Worm (Caenorhabditis elegans) whole organism, late embryonic: ENCODE data around the gene T04F8.8.

Source experiments
- ceh-18 ChIP-seq: sonication (generic microtip); optimal IDR thresholded peaks from 2 replicates; lab custom pipeline; 2016; ENCODE audit warnings: missing genetic modification characterization, missing compliant biosample characterization
- ceh-24 ChIP-seq: sonication (generic microtip); optimal IDR thresholded peaks from 2 replicates; lab custom pipeline; 2016; ENCODE audit warnings: mild to moderate bottlenecking, missing genetic modification characterization, missing compliant biosample characterization
- hlh-15 ChIP-seq: sonication (generic microtip); optimal IDR thresholded peaks from 2 replicates; lab custom pipeline; 2016; ENCODE audit warnings: missing genetic modification characterization, missing compliant biosample characterization
- odd-2 ChIP-seq: sonication (generic microtip); optimal IDR thresholded peaks from 2 replicates; lab custom pipeline; 2017; ENCODE audit warnings: antibody characterized with exemption, mild to moderate bottlenecking, missing genetic modification characterization, missing compliant biosample characterization
- pha-4 ChIP-seq: fragments of 150-350 bp; optimal IDR thresholded peaks from 2 replicates; lab custom pipeline; 2018; ENCODE audit warnings: missing biosample characterization, missing genetic modification reagents, missing genetic modification characterization
- pqm-1 ChIP-seq: sonication (generic microtip); optimal IDR thresholded peaks from 2 replicates; lab custom pipeline; 2016; ENCODE audit warnings: missing genetic modification characterization, missing compliant biosample characterization
- tbx-7 ChIP-seq: sonication (generic microtip); optimal IDR thresholded peaks from 2 replicates; lab custom pipeline; 2016; ENCODE audit warnings: missing genotype, missing genetic modification characterization, missing compliant biosample characterization
- unc-55 ChIP-seq: sonication (generic microtip); optimal IDR thresholded peaks from 2 replicates; lab custom pipeline; 2017; ENCODE audit warnings: missing biosample characterization, missing genetic modification reagents, missing genetic modification characterization

DNA sequence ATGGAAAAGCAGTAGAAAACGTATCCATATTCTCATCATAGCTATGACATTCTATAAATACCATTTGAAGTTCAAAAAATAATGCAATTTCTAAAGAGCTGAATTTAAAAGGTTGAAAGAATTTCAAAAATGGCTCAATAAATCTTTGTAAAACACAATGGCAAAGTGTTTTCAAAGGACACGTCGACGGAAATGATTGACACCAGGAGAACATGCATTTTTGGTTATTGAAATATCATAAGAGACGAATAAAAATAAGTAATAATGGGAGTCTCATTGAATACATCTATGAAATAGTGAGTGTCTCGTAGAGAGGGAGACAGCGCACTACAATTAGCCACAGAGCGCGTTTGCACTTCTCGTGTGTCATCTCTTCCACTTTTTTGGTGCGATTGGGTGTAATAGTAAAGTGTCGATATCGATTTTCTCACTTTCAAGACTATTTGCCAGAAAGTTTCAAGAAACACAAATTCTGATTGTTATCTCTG is 9.3 kb downstream of the T04F8.8 start, which contains the start of gene T04F8.2:
- TF ChIP-seq pha-4 (tag; lab: Kevin White, UChicago): no peak
- no peak for TF ChIP-seq ceh-24 (tag; lab: Kevin White, UChicago)
- TF ChIP-seq unc-55 (GFP tag; lab: Kevin White, UChicago): peak; percentile 33
- no peak for TF ChIP-seq pqm-1 (tag; lab: Kevin White, UChicago)
- no peak for TF ChIP-seq odd-2 (tag; lab: Kevin White, UChicago)
- TF ChIP-seq tbx-7 (tag; lab: Kevin White, UChicago): no peak
- no peak for TF ChIP-seq hlh-15 (tag; lab: Kevin White, UChicago)
- no peak for TF ChIP-seq ceh-18 (tag; lab: Kevin White, UChicago)
